Fruit fly (Drosophila melanogaster): Measurements from ENCODE around the gene Nmd3.

The Nmd3 gene

DNA sequence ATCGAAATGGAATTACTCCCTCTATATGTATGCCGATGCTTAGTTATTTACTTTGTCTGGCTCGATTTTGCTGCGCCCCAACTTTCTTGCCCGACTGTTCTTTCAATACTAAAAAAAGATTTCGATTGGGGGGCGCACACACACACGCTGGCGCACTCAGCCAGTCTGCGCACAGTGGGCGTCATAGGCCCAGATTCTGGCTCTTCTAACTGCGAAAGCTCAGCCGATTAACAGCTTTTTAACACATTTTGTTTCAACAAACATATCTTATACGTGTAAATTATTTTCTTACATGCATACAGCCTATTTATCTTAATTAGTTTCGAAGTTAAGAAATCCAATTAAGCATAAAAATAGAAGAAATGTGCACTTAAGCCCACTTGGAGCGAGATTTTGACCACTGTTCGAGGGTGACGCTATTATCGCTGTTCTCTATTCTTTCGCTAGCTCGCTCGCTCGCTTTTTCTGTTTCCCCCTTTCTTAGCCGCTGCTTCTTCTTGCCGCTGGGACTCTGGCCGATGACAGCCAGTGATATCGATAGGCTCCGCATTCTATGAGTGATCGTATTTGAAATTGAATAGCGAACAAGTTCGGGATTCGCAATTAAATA lies 37.8 kb upstream of the Nmd3 start, which contains the start of gene Vinc (continued):
- TF ChIP-seq CG12659 (GFP tag; optimal IDR thresholded peaks at IDR 0.05) = peak; percentile 82
- TF ChIP-seq phol (tag; optimal IDR thresholded peaks at IDR 0.05) = peak; percentile 87
- peak; percentile 82 for TF ChIP-seq Dp (GFP tag; optimal IDR thresholded peaks at IDR 0.05)
- no peak; the same call in 1 of the 2 replicates for TF ChIP-seq toy (GFP tag; IDR thresholded peaks at IDR 0.05)
- TF ChIP-seq CG16779 (GFP tag; IDR thresholded peaks at IDR 0.05) = no peak
- peak; percentile 78 for TF ChIP-seq gsb (GFP tag; IDR thresholded peaks at IDR 0.05)
- peak; percentile 82 for TF ChIP-seq Camta (GFP tag; optimal IDR thresholded peaks at IDR 0.05)
- TF ChIP-seq CG1603 (tag; optimal IDR thresholded peaks at IDR 0.05) = no peak
- no peak for TF ChIP-seq ara (GFP tag; IDR thresholded peaks at IDR 0.05)
- TF ChIP-seq lab (GFP tag; optimal IDR thresholded peaks at IDR 0.05) = peak; percentile 96
- 0 out of 2 replicates have a peak, but pooled peaks have one; percentile 30 for TF ChIP-seq Poxn (GFP tag; IDR thresholded peaks at IDR 0.05)
- peak; percentile 78 for TF ChIP-seq slbo (GFP tag; IDR thresholded peaks at IDR 0.05)
- peak; percentile 80 for TF ChIP-seq eyg (GFP tag; optimal IDR thresholded peaks at IDR 0.05)
- peak; percentile 50 for TF ChIP-seq Ravus (GFP tag; IDR thresholded peaks at IDR 0.05)
- TF ChIP-seq stc (GFP tag; IDR thresholded peaks at IDR 0.05) = peak; percentile 83
- TF ChIP-seq ind (GFP tag; optimal IDR thresholded peaks at IDR 0.05) = peak; percentile 90
- peak; percentile 57; the same call in 1 of the 3 replicates for TF ChIP-seq gce (GFP tag; IDR thresholded peaks at IDR 0.05)
- TF ChIP-seq gcm (GFP tag; optimal IDR thresholded peaks at IDR 0.05) = peak; percentile 71
- TF ChIP-seq nerfin-2 (GFP tag; IDR thresholded peaks at IDR 0.05; ENCODE audit: partially characterized antibody) = 0 out of 2 replicates have a peak, but pooled peaks have one; percentile 37
- TF ChIP-seq kah (GFP tag; optimal IDR thresholded peaks at IDR 0.05) = peak; percentile 79
- peak; percentile 85 for TF ChIP-seq Dref (GFP tag; IDR thresholded peaks at IDR 0.05)
- peak; percentile 57 for TF ChIP-seq Hsf (GFP tag; optimal IDR thresholded peaks at IDR 0.05)
- peak; percentile 86 for TF ChIP-seq E2f2 (GFP tag; IDR thresholded peaks at IDR 0.05)
- TF ChIP-seq mirr (GFP tag; optimal IDR thresholded peaks at IDR 0.05) = peak; percentile 91
- TF ChIP-seq CG11723 (GFP tag; optimal IDR thresholded peaks at IDR 0.05) = peak; percentile 55
- peak; percentile 88 for TF ChIP-seq so (GFP tag; IDR thresholded peaks at IDR 0.05)
- TF ChIP-seq YL-1 (GFP tag; optimal IDR thresholded peaks at IDR 0.05) = peak; percentile 11
- peak; percentile 86 for TF ChIP-seq CG31441 (GFP tag; IDR thresholded peaks at IDR 0.05)
- TF ChIP-seq peb (GFP tag; IDR thresholded peaks at IDR 0.05) = peak; percentile 75
- TF ChIP-seq trem (tag; optimal IDR thresholded peaks at IDR 0.05) = peak; percentile 81
- TF ChIP-seq Nf-YB (GFP tag; optimal IDR thresholded peaks at IDR 0.05) = peak; percentile 62
- peak; percentile 41 for TF ChIP-seq Mes4 (GFP tag; optimal IDR thresholded peaks at IDR 0.05)
- TF ChIP-seq CG14710 (tag; optimal IDR thresholded peaks at IDR 0.05) = peak; percentile 83
- TF ChIP-seq Rx (GFP tag; IDR thresholded peaks at IDR 0.05) = peak; percentile 73
- TF ChIP-seq Scr (GFP tag; IDR thresholded peaks at IDR 0.05; ENCODE audit: partially characterized antibody) = peak; percentile 43; the same call in 1 of the 2 replicates
- TF ChIP-seq CG33557 (GFP tag; optimal IDR thresholded peaks at IDR 0.05) = peak; percentile 39
- peak; percentile 90 for TF ChIP-seq HHEX (GFP tag; optimal IDR thresholded peaks at IDR 0.05)
- TF ChIP-seq odd (GFP tag; optimal IDR thresholded peaks at IDR 0.05) = no peak
- peak; percentile 84 for TF ChIP-seq CG30403 (GFP tag; optimal IDR thresholded peaks at IDR 0.05)
- TF ChIP-seq sob (GFP tag; IDR thresholded peaks at IDR 0.05) = peak; percentile 82
- TF ChIP-seq Doc3 (GFP tag; IDR thresholded peaks at IDR 0.05; ENCODE audit: partially characterized antibody) = no peak
- TF ChIP-seq zfh2 (GFP tag; optimal IDR thresholded peaks at IDR 0.05) = peak; percentile 55
- TF ChIP-seq lmd (GFP tag; IDR thresholded peaks at IDR 0.05) = peak; percentile 85
- TF ChIP-seq CG42726 (GFP tag; IDR thresholded peaks at IDR 0.05; ENCODE audit: partially characterized antibody) = no peak
- TF ChIP-seq ttk (GFP tag; IDR thresholded peaks at IDR 0.05) = peak; percentile 64
- peak; percentile 90 for TF ChIP-seq Ptx1 (GFP tag; IDR thresholded peaks at IDR 0.05)
- peak; percentile 83 for TF ChIP-seq tup (GFP tag; optimal IDR thresholded peaks at IDR 0.05)
- TF ChIP-seq chn (GFP tag; optimal IDR thresholded peaks at IDR 0.05) = peak; percentile 62
- peak; percentile 62 for TF ChIP-seq H2.0 (GFP tag; IDR thresholded peaks at IDR 0.05)
- peak; percentile 80 for TF ChIP-seq CG6272 (GFP tag; IDR thresholded peaks at IDR 0.05)

Data from whole organism, embryonic.